Worm (Caenorhabditis elegans) whole organism, L4/young adult: ENCODE data around the gene znf-706.

Experiments
- W03F9.2 ChIP-seq: fragments of 150-350 bp; optimal IDR thresholded peaks from 2 replicates; lab custom pipeline; 2014; ENCODE audit warnings: missing biosample characterization, missing genetic modification characterization
- him-1 ChIP-seq: sonication (generic microtip); optimal IDR thresholded peaks from 2 replicates; lab custom pipeline; 2016; ENCODE audit warnings: missing genotype, missing genetic modification reagents, missing genetic modification characterization, missing compliant biosample characterization

DNA sequence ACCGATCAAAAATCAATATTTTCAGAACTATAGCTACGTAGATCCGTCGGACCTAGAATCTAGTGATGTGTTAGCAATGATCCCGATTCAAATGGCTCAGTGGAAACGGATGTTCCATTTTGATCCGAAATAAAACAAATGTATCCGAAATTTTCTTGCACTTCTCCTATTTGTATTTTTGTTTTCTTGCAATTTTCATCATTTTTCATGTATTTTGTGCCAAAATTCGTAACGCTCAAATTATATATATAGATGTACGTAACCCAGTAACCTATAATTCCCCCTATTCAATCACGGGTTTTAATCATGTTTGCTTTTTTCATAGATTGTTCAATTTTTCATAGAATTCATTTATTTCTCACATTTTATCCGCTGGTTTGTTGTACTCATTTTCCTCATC, 2.9 kb upstream of the znf-706 start, which contains the start of gene gldi-10:
- no peak for TF ChIP-seq him-1
- no peak for TF ChIP-seq W03F9.2 (tag; lab: Kevin White, UChicago)
